Worm (Caenorhabditis elegans): ENCODE measurements around the gene hosl-1.

Gene hosl-1

DNA sequence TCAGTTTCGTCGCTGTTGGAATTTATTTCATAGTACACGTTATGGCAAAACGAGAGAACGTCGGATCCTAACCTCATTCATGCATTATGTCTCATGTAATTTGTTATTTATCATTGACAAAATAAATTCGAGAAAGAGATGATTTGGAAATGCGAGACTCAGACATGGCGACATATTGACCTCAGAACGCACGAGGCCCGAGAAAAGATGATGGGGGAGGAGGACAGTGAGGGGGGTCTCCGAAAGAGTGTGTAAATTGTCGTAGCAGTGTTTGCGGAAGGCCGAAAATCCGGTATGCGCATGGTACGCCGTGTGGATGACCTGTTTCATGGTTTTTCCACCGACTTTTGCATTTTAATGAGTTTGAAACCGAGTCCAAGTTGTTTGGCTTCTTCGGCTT is 1.3 kb upstream of the hosl-1 start (continued):
- TF ChIP-seq efl-1 (optimal IDR thresholded peaks at IDR 0.05) (peak; percentile 11 to 37), efl-1 (GFP tag; optimal IDR thresholded peaks at IDR 0.05 in 1 of 2) (peak in 1 of 2 experiments; percentile 9), F16B12.6 (tag; optimal IDR thresholded peaks at IDR 0.05) (peak; percentile 88), lir-3 (tag; optimal IDR thresholded peaks at IDR 0.05; ENCODE audit: poor library complexity) (peak; percentile 11), C34B4.2 (tag; optimal IDR thresholded peaks at IDR 0.05) (no peak), vab-15 (tag; optimal IDR thresholded peaks at IDR 0.05) (peak; percentile 17), unc-30 (tag; optimal IDR thresholded peaks at IDR 0.05) (no peak), ceh-88 (GFP tag; IDR thresholded peaks at IDR 0.05) (no peak), fkh-8 (tag; optimal IDR thresholded peaks at IDR 0.05) (peak; percentile 21), lin-13 (GFP tag; optimal IDR thresholded peaks at IDR 0.05) (peak; percentile 13), nhr-12 (tag; optimal IDR thresholded peaks at IDR 0.05) (no peak), fkh-10 (GFP tag; optimal IDR thresholded peaks at IDR 0.05) (no peak), sox-4 (tag; optimal IDR thresholded peaks at IDR 0.05) (no peak), unc-62 (GFP tag; optimal IDR thresholded peaks at IDR 0.05) (no peak), dpl-1 (GFP tag; optimal IDR thresholded peaks at IDR 0.05) (peak; percentile 2 to 26 (median 8)), tbx-2 (tag; optimal IDR thresholded peaks at IDR 0.05) (peak; percentile 46), nhr-28 (tag; optimal IDR thresholded peaks at IDR 0.05) (no peak), mep-1 (tag; optimal IDR thresholded peaks at IDR 0.05) (peak; percentile 64), nhr-76 (tag; optimal IDR thresholded peaks at IDR 0.05) (no peak), nhr-71 (tag; optimal IDR thresholded peaks at IDR 0.05) (peak; percentile 68), irx-1 (tag; optimal IDR thresholded peaks at IDR 0.05) (peak; percentile 55), lin-35 (GFP tag; optimal IDR thresholded peaks at IDR 0.05) (peak; percentile 13 to 40), xbp-1 (tag; optimal IDR thresholded peaks at IDR 0.05) (peak; percentile 66), nhr-47 (tag; optimal IDR thresholded peaks at IDR 0.05) (peak; percentile 65), egl-13 (tag; optimal IDR thresholded peaks at IDR 0.05) (peak; percentile 23), sptf-1 (tag; optimal IDR thresholded peaks at IDR 0.05) (no peak), alr-1 (tag; optimal IDR thresholded peaks at IDR 0.05; ENCODE audit: borderline replicate concordance) (no peak), ceh-90 (tag; optimal IDR thresholded peaks at IDR 0.05) (no peak), jun-1 (tag; optimal IDR thresholded peaks at IDR 0.05) (no peak), nhr-85 (tag) (peak; percentile 85), grh-1 (GFP tag; IDR thresholded peaks at IDR 0.05) (0 out of 2 replicates have a peak, but pooled peaks have one; percentile 37), ztf-11 (tag; optimal IDR thresholded peaks at IDR 0.05) (no peak), ces-1 (GFP tag; optimal IDR thresholded peaks at IDR 0.05) (no peak), isw-1 (GFP tag; IDR thresholded peaks at IDR 0.05) (peak; percentile 21; the same call in 1 of the 2 replicates), lsy-2 (tag; optimal IDR thresholded peaks at IDR 0.05) (peak; percentile 34 to 64), dsc-1 (tag; optimal IDR thresholded peaks at IDR 0.05) (peak; percentile 32)

DNA sequence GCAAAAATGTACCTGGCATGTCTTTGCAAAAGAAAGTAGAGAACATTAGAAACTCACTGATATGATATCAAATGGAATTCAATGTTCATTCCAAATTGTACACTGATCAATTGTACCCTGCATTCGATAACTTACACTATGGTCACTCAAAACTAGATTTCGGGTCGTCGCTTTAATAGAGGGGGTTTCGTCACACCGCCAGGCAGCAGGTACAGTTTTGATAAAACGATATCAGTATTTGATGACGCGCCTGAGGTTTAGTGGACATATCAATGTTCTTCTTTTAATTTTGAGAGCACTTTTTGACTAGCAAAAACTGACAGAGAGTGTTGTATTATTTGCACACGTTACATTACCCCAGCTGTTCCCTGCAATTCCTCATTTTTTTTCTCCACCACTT is 778 bp upstream of the hosl-1 start:
- TF ChIP-seq ztf-11 (tag; optimal IDR thresholded peaks at IDR 0.05) (no peak), elt-2 (tag; optimal IDR thresholded peaks at IDR 0.05) (peak; percentile 48), elt-3 (tag; optimal IDR thresholded peaks at IDR 0.05) (peak in 1 of 6 experiments; percentile 4)

DNA sequence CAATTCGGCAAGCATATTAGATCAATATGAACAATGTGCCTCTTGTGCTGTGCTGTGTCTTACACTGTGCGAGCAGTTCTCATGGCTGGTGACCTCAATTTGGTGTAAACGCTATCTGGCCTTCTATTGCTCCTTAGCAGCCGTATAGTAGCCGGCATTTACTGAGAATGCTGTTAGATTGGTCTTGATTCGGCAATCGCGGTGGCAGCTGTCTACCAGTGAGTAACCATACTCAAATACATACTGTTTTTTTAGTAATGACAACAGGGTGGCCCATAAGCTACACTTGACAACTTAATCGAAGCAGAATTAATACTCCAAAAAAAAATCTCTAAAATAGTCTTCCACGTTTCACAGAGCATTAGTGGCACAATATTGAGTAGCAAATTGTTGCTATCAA is 10.2 kb downstream of the hosl-1 start, which contains the start of gene C46C11.4:
Gene C46C11.4, minus strand, starts transcription at position 101 of the 400 bp plus-strand sequence.
- TF ChIP-seq zip-4 (GFP tag; optimal IDR thresholded peaks at IDR 0.05) (no peak), nhr-85 (tag) (no peak), hlh-4 (tag; optimal IDR thresholded peaks at IDR 0.05) (no peak), snpc-4 (tag; optimal IDR thresholded peaks at IDR 0.05) (no peak)

All from whole organism, L1 larva.